Worm (Caenorhabditis elegans): ENCODE data around the gene frpr-16.
"Not testable (repeated sequence)": the region's sequence is repeated elsewhere in the genome, so short reads cannot be mapped to it uniquely, and the experiment has no call there.

frpr-16 gene

ce11 chrII:6022596-6022995, 8.4 kb downstream of the frpr-16 start:
- TF ChIP-seq ceh-2 (tag; optimal IDR thresholded peaks at IDR 0.05): no peak
- TF ChIP-seq elt-2 (tag; optimal IDR thresholded peaks at IDR 0.05): no peak
- no peak for TF ChIP-seq ama-1 (optimal IDR thresholded peaks at IDR 0.05)
- peak; percentile 2 for TF ChIP-seq che-1 (tag; optimal IDR thresholded peaks at IDR 0.05)
- TF ChIP-seq K02D7.2 (tag; optimal IDR thresholded peaks at IDR 0.05): no peak
- no peak for TF ChIP-seq C08G9.2 (tag; optimal IDR thresholded peaks at IDR 0.05)
- no peak for TF ChIP-seq ref-2 (tag; optimal IDR thresholded peaks at IDR 0.05)
- no peak for TF ChIP-seq fkh-6 (tag; optimal IDR thresholded peaks at IDR 0.05)
- no peak for TF ChIP-seq hlh-13 (GFP tag; optimal IDR thresholded peaks at IDR 0.05)

- no peak for TF ChIP-seq ztf-16 (tag; optimal IDR thresholded peaks at IDR 0.05)
- TF ChIP-seq hlh-15 (tag; optimal IDR thresholded peaks at IDR 0.05): no peak
- TF ChIP-seq rnt-1 (tag; optimal IDR thresholded peaks at IDR 0.05): no peak
- TF ChIP-seq tbx-7 (tag; optimal IDR thresholded peaks at IDR 0.05): no peak
- no peak for TF ChIP-seq C08G9.2 (tag; optimal IDR thresholded peaks at IDR 0.05)
- TF ChIP-seq fkh-10 (GFP tag; optimal IDR thresholded peaks at IDR 0.05): no peak
- no peak for TF ChIP-seq F13H6.1 (tag; optimal IDR thresholded peaks at IDR 0.05)
- no peak for TF ChIP-seq mec-3 (tag; optimal IDR thresholded peaks at IDR 0.05; ENCODE audit: borderline replicate concordance)
- no peak for TF ChIP-seq hlh-30 (tag; optimal IDR thresholded peaks at IDR 0.05; ENCODE audit: insufficient read depth)
- TF ChIP-seq unc-86 (tag; optimal IDR thresholded peaks at IDR 0.05): no peak
- TF ChIP-seq ceh-45 (GFP tag; IDR thresholded peaks at IDR 0.05): no peak
- no peak for TF ChIP-seq hlh-8 (tag; optimal IDR thresholded peaks at IDR 0.05)
- TF ChIP-seq lim-6 (tag; optimal IDR thresholded peaks at IDR 0.05): no peak
- no peak for TF ChIP-seq unc-3 (GFP tag; conservative IDR thresholded peaks at IDR 0.05)
- TF ChIP-seq unc-3 (tag; optimal IDR thresholded peaks at IDR 0.05): no peak
- TF ChIP-seq nhr-11 (tag; optimal IDR thresholded peaks at IDR 0.05): no peak
- TF ChIP-seq ceh-30 (tag; optimal IDR thresholded peaks at IDR 0.05): no peak
These were observed 10.7 kb downstream of the frpr-16 start, which contains the start of gene ZK84.1 for ce11 chrII:6020353-6020752. Gene ZK84.1, plus strand, starts transcription at chrII:6020653.

- no peak for TF ChIP-seq fkh-6 (tag; optimal IDR thresholded peaks at IDR 0.05)
- TF ChIP-seq fax-1 (tag; optimal IDR thresholded peaks at IDR 0.05): no peak
- no peak for TF ChIP-seq pqm-1 (tag; optimal IDR thresholded peaks at IDR 0.05)
- no peak for TF ChIP-seq elt-2 (tag; optimal IDR thresholded peaks at IDR 0.05)
- TF ChIP-seq dmd-4 (tag; optimal IDR thresholded peaks at IDR 0.05; ENCODE audit: borderline replicate concordance): no peak
- TF ChIP-seq mec-3 (tag; optimal IDR thresholded peaks at IDR 0.05; ENCODE audit: borderline replicate concordance): no peak
- no peak for TF ChIP-seq tbx-2 (tag; optimal IDR thresholded peaks at IDR 0.05)
- no peak for TF ChIP-seq lim-6 (tag; optimal IDR thresholded peaks at IDR 0.05)
- no peak for TF ChIP-seq hlh-13 (GFP tag; optimal IDR thresholded peaks at IDR 0.05)
- no peak for TF ChIP-seq ceh-9 (tag; optimal IDR thresholded peaks at IDR 0.05)
- TF ChIP-seq unc-3 (GFP tag; conservative IDR thresholded peaks at IDR 0.05): no peak
- no peak for TF ChIP-seq unc-3 (tag; optimal IDR thresholded peaks at IDR 0.05)
- TF ChIP-seq ahr-1 (tag; optimal IDR thresholded peaks at IDR 0.05): no peak
- TF ChIP-seq tbx-7 (tag; optimal IDR thresholded peaks at IDR 0.05): no peak
- no peak for TF ChIP-seq pros-1 (tag; optimal IDR thresholded peaks at IDR 0.05)
These were observed 14.6 kb downstream of the frpr-16 start, which contains the start of gene ZK84.5 for ce11 chrII:6016410-6016809. Gene ZK84.5, minus strand, starts transcription at chrII:6016510.

- TF ChIP-seq Y22D7AL.16, ceh-18, ttx-3 (tag; optimal IDR thresholded peaks at IDR 0.05): not testable (repeated sequence)
These were observed 16.9 kb downstream of the frpr-16 start, which contains the start of gene ZK84.2 for ce11 chrII:6014057-6014456. Gene ZK84.2, plus strand, starts transcription at chrII:6014357.

ce11 chrII:6010544-6010943, 20.5 kb downstream of the frpr-16 start, which contains the start of gene ins-20:
Gene ins-20, plus strand, starts transcription at chrII:6010844.
- no peak for TF ChIP-seq ztf-16 (tag; optimal IDR thresholded peaks at IDR 0.05)
- TF ChIP-seq ceh-14 (tag; optimal IDR thresholded peaks at IDR 0.05): no peak
- TF ChIP-seq pag-3 (tag; optimal IDR thresholded peaks at IDR 0.05; ENCODE audit: borderline replicate concordance): no peak
- TF ChIP-seq unc-3 (GFP tag; conservative IDR thresholded peaks at IDR 0.05): no peak
- TF ChIP-seq unc-3 (tag; optimal IDR thresholded peaks at IDR 0.05): no peak
- TF ChIP-seq nfya-1 (tag; optimal IDR thresholded peaks at IDR 0.05): no peak
- no peak for TF ChIP-seq pqm-1 (tag; optimal IDR thresholded peaks at IDR 0.05)
- no peak for TF ChIP-seq odd-2 (tag; optimal IDR thresholded peaks at IDR 0.05)
- no peak for TF ChIP-seq sox-2 (GFP tag; IDR thresholded peaks at IDR 0.05)
- no peak for TF ChIP-seq hlh-6 (tag; optimal IDR thresholded peaks at IDR 0.05)

Data from whole organism, late embryonic.